Fruit fly (Drosophila melanogaster): Measurements from ENCODE around the gene AttD.

AttD gene

DNA sequence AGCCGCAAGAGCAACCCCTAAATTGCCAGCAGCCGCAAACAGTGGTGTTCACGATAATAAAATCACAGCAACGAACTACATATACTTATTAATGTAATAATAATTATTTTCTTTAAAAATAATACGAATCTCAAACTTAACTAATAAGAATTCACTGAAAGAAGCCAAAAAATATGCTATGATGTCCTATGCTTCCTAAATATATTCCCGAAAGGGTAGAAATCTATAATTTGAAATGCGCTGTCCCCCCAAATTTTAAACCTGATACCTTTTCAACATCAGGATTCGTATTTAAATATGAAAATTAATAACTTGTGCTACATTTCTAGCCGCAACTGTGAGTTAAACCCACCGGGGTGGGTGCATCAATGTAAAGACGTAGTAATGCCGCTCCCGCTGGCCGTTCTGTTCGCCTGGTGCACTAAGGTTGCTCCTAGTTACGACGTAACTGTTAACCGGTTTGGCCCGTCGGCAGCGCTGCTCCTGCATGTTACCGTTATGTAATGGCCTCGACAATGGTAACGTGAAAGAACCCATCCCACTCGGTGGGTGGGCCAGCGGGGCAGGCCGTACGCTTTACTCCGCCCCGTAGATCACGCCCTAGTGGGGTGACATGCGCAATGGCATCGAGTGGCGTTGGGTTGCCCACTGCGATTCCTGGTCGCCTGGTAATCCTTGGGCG lies 20.7 kb upstream of the AttD start:
- TF ChIP-seq insv (optimal IDR thresholded peaks at IDR 0.05) (no peak), psq (optimal IDR thresholded peaks at IDR 0.05) (no peak), ttk (optimal IDR thresholded peaks at IDR 0.05) (no peak), Sin3A (optimal IDR thresholded peaks at IDR 0.05) (no peak), h (optimal IDR thresholded peaks at IDR 0.05) (no peak), Myc (optimal IDR thresholded peaks at IDR 0.05) (no peak)

DNA sequence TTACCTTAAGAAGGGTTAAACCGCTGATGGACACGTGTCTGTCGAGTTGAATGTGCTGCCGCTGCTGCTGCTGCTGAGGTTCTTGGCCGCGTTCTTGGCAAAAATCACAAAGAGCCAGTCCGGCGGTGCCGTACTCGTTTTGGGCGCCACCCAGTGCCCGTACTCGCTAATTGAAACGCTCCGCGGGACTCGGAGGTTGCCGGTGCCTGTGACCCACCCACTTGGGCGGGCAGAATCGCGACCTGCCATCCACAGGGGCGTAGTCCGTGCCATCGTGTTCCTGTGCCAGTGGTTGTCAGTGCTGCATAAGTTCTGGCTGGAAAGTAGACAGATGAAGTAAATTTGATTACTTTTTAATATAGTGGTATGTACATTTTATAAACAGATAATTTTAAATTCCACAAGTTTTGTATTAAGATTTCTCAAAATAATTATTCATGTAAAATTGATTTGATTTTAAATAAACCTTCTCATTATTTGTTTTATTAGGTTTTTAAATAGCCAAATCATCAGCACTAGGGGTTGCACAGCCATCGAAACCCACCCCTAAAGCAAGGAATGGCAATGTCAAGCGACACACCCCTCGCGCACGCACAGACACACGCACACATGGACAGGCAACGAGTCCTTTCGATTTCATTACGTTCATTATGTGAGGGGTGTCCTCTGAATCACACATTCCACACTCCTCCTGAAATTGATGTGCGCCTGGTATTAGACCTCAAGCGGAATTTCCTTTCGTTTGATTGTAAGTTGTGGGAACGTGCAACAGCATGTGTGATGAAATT lies 20.0 kb upstream of the AttD start:
- TF ChIP-seq insv (optimal IDR thresholded peaks at IDR 0.05), result no peak
- no peak for TF ChIP-seq h (optimal IDR thresholded peaks at IDR 0.05)
- TF ChIP-seq ttk (optimal IDR thresholded peaks at IDR 0.05), result no peak
- TF ChIP-seq Sin3A (optimal IDR thresholded peaks at IDR 0.05), result no peak
- TF ChIP-seq psq (optimal IDR thresholded peaks at IDR 0.05), result no peak
- no peak for TF ChIP-seq Myc (optimal IDR thresholded peaks at IDR 0.05)

DNA sequence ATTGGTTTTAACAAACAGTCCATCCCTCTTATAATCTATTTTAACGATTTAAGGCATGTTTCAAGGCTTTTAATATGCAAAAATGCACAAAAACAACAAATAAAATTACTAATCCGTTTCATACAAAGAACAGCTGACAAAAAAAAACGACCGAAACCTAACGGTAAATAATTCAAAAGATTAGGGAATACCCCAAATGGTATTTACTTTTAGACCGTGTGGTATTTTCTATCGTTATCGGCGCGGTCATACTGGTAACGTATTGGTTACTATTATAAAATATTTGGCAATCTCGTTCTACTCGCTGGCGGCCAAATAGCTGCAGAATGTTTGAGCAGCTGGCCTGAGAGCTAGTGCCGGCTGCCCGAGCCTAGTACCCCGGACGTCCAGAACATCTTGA lies 19.2 kb upstream of the AttD start, which contains the start of gene sll:
sll (plus strand) TSS at position 235 of the 400 bp plus-strand sequence.
- no peak for TF ChIP-seq psq (optimal IDR thresholded peaks at IDR 0.05)
- TF ChIP-seq Myc (optimal IDR thresholded peaks at IDR 0.05), result no peak
- TF ChIP-seq h (optimal IDR thresholded peaks at IDR 0.05), result no peak
- no peak for TF ChIP-seq insv (optimal IDR thresholded peaks at IDR 0.05)
- no peak for TF ChIP-seq Sin3A (optimal IDR thresholded peaks at IDR 0.05)
- no peak for TF ChIP-seq ttk (optimal IDR thresholded peaks at IDR 0.05)

DNA sequence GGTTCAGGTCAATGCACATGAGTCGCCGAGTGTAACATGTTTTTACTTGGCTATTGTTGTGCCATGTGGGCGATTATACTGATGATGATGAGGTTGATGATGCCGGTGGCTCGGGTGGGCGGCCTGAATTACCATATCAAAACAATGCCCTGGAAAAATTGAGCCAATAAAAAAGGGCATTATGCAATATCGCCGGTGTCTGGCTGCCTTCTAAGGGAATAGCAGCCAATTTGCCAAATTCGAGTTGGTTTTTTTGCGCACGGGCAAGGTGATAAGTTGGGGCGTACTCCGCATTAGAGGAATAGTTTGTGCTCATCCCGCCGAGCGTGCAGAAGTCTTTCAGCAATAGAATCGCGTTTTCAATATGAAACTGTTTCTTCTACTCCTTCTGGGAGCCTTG lies 16.0 kb upstream of the AttD start, which contains the start of gene CG14329:
CG14329 (plus strand) TSS at position 301 of the 400 bp plus-strand sequence.
- no peak for TF ChIP-seq psq (optimal IDR thresholded peaks at IDR 0.05)
- no peak for TF ChIP-seq Myc (optimal IDR thresholded peaks at IDR 0.05)
- TF ChIP-seq ttk (optimal IDR thresholded peaks at IDR 0.05), result no peak
- no peak for TF ChIP-seq h (optimal IDR thresholded peaks at IDR 0.05)
- TF ChIP-seq Sin3A (optimal IDR thresholded peaks at IDR 0.05), result no peak
- no peak for TF ChIP-seq insv (optimal IDR thresholded peaks at IDR 0.05)

DNA sequence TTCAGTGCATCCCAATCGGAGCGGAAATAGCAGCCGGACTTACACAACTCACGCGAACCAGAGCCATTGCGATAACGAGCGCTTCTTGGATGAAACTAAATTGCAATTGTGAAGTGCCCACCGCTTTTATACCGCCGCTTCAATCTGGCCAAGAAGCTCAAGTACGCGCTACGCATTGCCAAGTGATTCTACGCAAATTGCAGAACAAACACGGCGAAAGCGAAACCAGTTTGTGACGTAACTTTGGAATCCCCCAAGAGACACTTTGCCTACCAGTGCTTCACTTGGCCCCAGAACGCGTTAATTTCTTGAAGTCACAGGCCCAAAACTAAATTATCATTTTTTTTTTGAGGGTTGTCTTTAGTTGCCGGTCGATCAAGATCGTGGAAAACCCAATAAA lies 13.7 kb upstream of the AttD start, which contains the start of gene Edg91:
Edg91 (minus strand) TSS at position 101 of the 400 bp plus-strand sequence.
- no peak for TF ChIP-seq h (optimal IDR thresholded peaks at IDR 0.05)
- no peak for TF ChIP-seq psq (optimal IDR thresholded peaks at IDR 0.05)
- no peak for TF ChIP-seq Sin3A (optimal IDR thresholded peaks at IDR 0.05)
- no peak for TF ChIP-seq Myc (optimal IDR thresholded peaks at IDR 0.05)
- TF ChIP-seq insv (optimal IDR thresholded peaks at IDR 0.05), result no peak
- no peak for TF ChIP-seq ttk (optimal IDR thresholded peaks at IDR 0.05)

dm6 chr3R:17611836-17612235 lies 13.2 kb upstream of the AttD start:
- TF ChIP-seq h (optimal IDR thresholded peaks at IDR 0.05) (no peak), Myc (optimal IDR thresholded peaks at IDR 0.05) (no peak), ttk (optimal IDR thresholded peaks at IDR 0.05) (no peak), insv (optimal IDR thresholded peaks at IDR 0.05) (no peak), Sin3A (optimal IDR thresholded peaks at IDR 0.05) (no peak), psq (optimal IDR thresholded peaks at IDR 0.05) (no peak)

DNA sequence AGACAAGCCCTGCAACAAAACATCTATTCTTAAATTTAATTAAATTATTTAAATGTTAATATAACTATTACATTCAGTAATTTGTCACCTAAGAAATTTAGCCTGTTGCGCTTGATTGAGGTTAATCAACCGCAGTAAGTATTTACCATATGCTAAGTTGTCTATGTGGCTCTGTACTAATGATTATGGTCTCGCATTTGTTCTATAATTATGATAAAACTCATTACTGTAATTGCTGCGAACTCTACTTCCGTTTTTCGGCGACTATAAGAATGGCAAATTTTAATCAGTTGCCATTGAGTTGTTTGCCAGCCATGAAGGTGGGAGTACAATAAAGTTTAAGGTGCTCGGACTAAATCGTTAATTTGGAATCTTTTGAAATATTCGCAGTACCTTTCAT lies 12.5 kb upstream of the AttD start, which contains the start of gene CG34281:
CG34281 (plus strand) TSS at position 301 of the 400 bp plus-strand sequence.
- no peak for TF ChIP-seq Myc (optimal IDR thresholded peaks at IDR 0.05)

dm6 chr3R:17613549-17613948 lies 11.5 kb upstream of the AttD start, which contains the start of gene CG14327:
CG14327 (plus strand) TSS chr3R:17613709.
- TF ChIP-seq Myc (optimal IDR thresholded peaks at IDR 0.05) (no peak), ttk (optimal IDR thresholded peaks at IDR 0.05) (no peak), h (optimal IDR thresholded peaks at IDR 0.05) (no peak), insv (optimal IDR thresholded peaks at IDR 0.05) (no peak), Sin3A (optimal IDR thresholded peaks at IDR 0.05) (no peak)

DNA sequence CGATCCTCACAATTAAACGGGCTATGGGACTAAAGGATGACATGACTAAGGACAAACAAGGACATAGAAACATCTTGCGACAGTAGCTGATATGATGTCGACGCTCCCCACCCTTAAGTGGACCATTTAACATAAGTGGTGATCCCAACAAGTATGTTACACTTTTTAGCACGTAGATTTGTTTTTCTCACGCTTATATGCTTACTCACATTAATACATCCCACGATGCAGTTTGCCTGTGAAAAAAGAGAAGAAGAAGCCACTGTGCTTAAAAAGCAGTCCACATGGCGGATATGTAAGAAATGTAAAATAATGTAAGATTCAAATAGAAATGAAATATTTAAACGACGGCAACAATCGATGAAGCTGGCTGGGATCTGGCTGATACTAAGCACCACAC lies 10.0 kb upstream of the AttD start:
- no peak for TF ChIP-seq h (optimal IDR thresholded peaks at IDR 0.05)

- TF ChIP-seq Sin3A (optimal IDR thresholded peaks at IDR 0.05) (no peak), ttk (optimal IDR thresholded peaks at IDR 0.05) (no peak), insv (optimal IDR thresholded peaks at IDR 0.05) (no peak), psq (optimal IDR thresholded peaks at IDR 0.05) (no peak), h (optimal IDR thresholded peaks at IDR 0.05) (no peak), Myc (optimal IDR thresholded peaks at IDR 0.05) (no peak)
These were observed 9.3 kb upstream of the AttD start for dm6 chr3R:17615746-17616145.

dm6 chr3R:17616541-17616940 lies 8.5 kb upstream of the AttD start:
- no peak for TF ChIP-seq psq (optimal IDR thresholded peaks at IDR 0.05)
- no peak for TF ChIP-seq Sin3A (optimal IDR thresholded peaks at IDR 0.05)
- no peak for TF ChIP-seq h (optimal IDR thresholded peaks at IDR 0.05)
- TF ChIP-seq Myc (optimal IDR thresholded peaks at IDR 0.05), result no peak
- TF ChIP-seq insv (optimal IDR thresholded peaks at IDR 0.05), result no peak
- no peak for TF ChIP-seq ttk (optimal IDR thresholded peaks at IDR 0.05)

- no peak for TF ChIP-seq psq (optimal IDR thresholded peaks at IDR 0.05)
- TF ChIP-seq insv (optimal IDR thresholded peaks at IDR 0.05), result no peak
- no peak for TF ChIP-seq Sin3A (optimal IDR thresholded peaks at IDR 0.05)
- TF ChIP-seq Myc (optimal IDR thresholded peaks at IDR 0.05), result no peak
- no peak for TF ChIP-seq ttk (optimal IDR thresholded peaks at IDR 0.05)
- no peak for TF ChIP-seq h (optimal IDR thresholded peaks at IDR 0.05)
These were observed 7.7 kb upstream of the AttD start for dm6 chr3R:17617121-17617975.

All from Kc167 (cell line).